Worm (Caenorhabditis elegans) whole organism, young adult: ENCODE results near the gene nspb-2.

Experiments
- B0035.1 ChIP-seq: sonication (generic microtip); optimal IDR thresholded peaks from 2 replicates; lab custom pipeline; 2016; ENCODE audit warnings: missing genetic modification characterization, mild to moderate bottlenecking, missing compliant biosample characterization, missing genotype, missing genetic modification reagents
- B0261.1 ChIP-seq: sonication (generic microtip); optimal IDR thresholded peaks from 2 replicates; lab custom pipeline; 2016; ENCODE audit warnings: mild to moderate bottlenecking, missing genetic modification characterization, moderate library complexity, missing compliant biosample characterization
- B0336.3 ChIP-seq: fragments of 200-800 bp; sonication (Bioruptor generic); IDR thresholded peaks from 2 replicates; pipeline ENCODE4 v1.3.6; 2022; ENCODE audit warnings: missing genetic modification characterization, missing compliant biosample characterization
- C06A6.2 ChIP-seq: fragments of 200-800 bp; sonication (Bioruptor generic); conservative IDR thresholded peaks from 2 replicates; pipeline ENCODE4 v1.3.6; 2022; ENCODE audit warnings: missing genetic modification characterization, missing compliant biosample characterization
- C17E4.6 ChIP-seq: fragments of 200-800 bp; sonication (Bioruptor generic); IDR thresholded peaks from 2 replicates; pipeline ENCODE4 v1.3.6; 2022; ENCODE audit warnings: missing genetic modification reagents, missing genetic modification characterization, missing compliant biosample characterization
- D2030.7 ChIP-seq: fragments of 200-800 bp; sonication (Bioruptor generic); IDR thresholded peaks from 2 replicates; pipeline ENCODE4 v1.3.6; 2022; ENCODE audit warnings: missing genetic modification reagents, missing genetic modification characterization, missing compliant biosample characterization
- F23B12.7 ChIP-seq: sonication (generic microtip); optimal IDR thresholded peaks from 2 replicates; lab custom pipeline; 2017; ENCODE audit warnings: missing genetic modification characterization, mild to moderate bottlenecking, missing compliant biosample characterization, antibody characterized with exemption, moderate library complexity; ENCODE audit not compliant: insufficient read depth
- F52B5.7 ChIP-seq: sonication (generic microtip); optimal IDR thresholded peaks from 2 replicates; lab custom pipeline; 2016; ENCODE audit warnings: mild to moderate bottlenecking, missing genetic modification characterization, missing compliant biosample characterization
- F55B11.4 ChIP-seq: sonication (generic microtip); optimal IDR thresholded peaks from 2 replicates; lab custom pipeline; 2016; ENCODE audit warnings: missing compliant biosample characterization, missing genetic modification characterization, borderline replicate concordance; ENCODE audit not compliant: insufficient read depth
- F57A8.1 ChIP-seq: fragments of 200-800 bp; sonication (Bioruptor generic); optimal IDR thresholded peaks from 2 replicates; lab custom pipeline; 2018; ENCODE audit warnings: mild to moderate bottlenecking, missing genetic modification characterization, moderate library complexity, missing compliant biosample characterization
- K12H6.12 ChIP-seq: fragments of 200-800 bp; sonication (Bioruptor generic); optimal IDR thresholded peaks from 2 replicates; lab custom pipeline; 2018; ENCODE audit warnings: mild to moderate bottlenecking, missing genetic modification characterization, missing compliant biosample characterization
- Y53F4B.3 ChIP-seq: fragments of 200-800 bp; sonication (Bioruptor generic); IDR thresholded peaks from 2 replicates; pipeline ENCODE4 v1.3.6; 2022; ENCODE audit warnings: missing genetic modification reagents, missing genetic modification characterization, missing compliant biosample characterization
- Y53G8AR.9 ChIP-seq: fragments of 200-800 bp; sonication (Bioruptor generic); conservative IDR thresholded peaks from 2 replicates; pipeline ENCODE4 v1.3.6; 2022; ENCODE audit warnings: missing genetic modification reagents, missing genetic modification characterization, missing compliant biosample characterization
- Y67H2A.10 ChIP-seq: fragments of 200-800 bp; sonication (Bioruptor generic); conservative IDR thresholded peaks from 2 replicates; pipeline ENCODE4 v1.3.6; 2022; ENCODE audit warnings: missing genetic modification reagents, missing genetic modification characterization, missing compliant biosample characterization
- Y95B8A.8 ChIP-seq: fragments of 200-800 bp; sonication (Bioruptor generic); IDR thresholded peaks from 2 replicates; pipeline ENCODE4 v1.3.6; 2022; ENCODE audit warnings: missing genetic modification reagents, missing genetic modification characterization, missing compliant biosample characterization
- aptf-2 ChIP-seq: fragments of 200-800 bp; sonication (Bioruptor generic); conservative IDR thresholded peaks from 2 replicates; pipeline ENCODE4 v1.3.6; 2022; ENCODE audit warnings: missing genetic modification reagents, missing genetic modification characterization, missing compliant biosample characterization
- atf-7 ChIP-seq: sonication (generic microtip); optimal IDR thresholded peaks from 2 replicates; lab custom pipeline; 2017; ENCODE audit warnings: mild to moderate bottlenecking, missing genetic modification characterization, missing compliant biosample characterization
- athp-1 ChIP-seq: sonication (generic microtip); optimal IDR thresholded peaks from 2 replicates; lab custom pipeline; 2017; ENCODE audit warnings: mild to moderate bottlenecking, missing genetic modification characterization, missing compliant biosample characterization
- attf-3 ChIP-seq: fragments of 200-800 bp; sonication (Bioruptor generic); conservative IDR thresholded peaks from 2 replicates; pipeline ENCODE4 v1.3.6; 2022; ENCODE audit warnings: missing genetic modification reagents, missing genetic modification characterization, missing compliant biosample characterization
- ceh-27 ChIP-seq: fragments of 200-800 bp; sonication (Bioruptor generic); optimal IDR thresholded peaks from 2 replicates; lab custom pipeline; 2018; ENCODE audit warnings: mild to moderate bottlenecking, missing genetic modification characterization, moderate library complexity, missing compliant biosample characterization
- ceh-79 ChIP-seq: sonication (generic microtip); optimal IDR thresholded peaks from 2 replicates; lab custom pipeline; 2017; ENCODE audit warnings: mild to moderate bottlenecking, missing genetic modification characterization, missing compliant biosample characterization
- dox-1 ChIP-seq: fragments of 200-800 bp; sonication (Bioruptor generic); IDR thresholded peaks from 2 replicates; pipeline ENCODE4 v1.3.6; 2022; ENCODE audit warnings: missing genetic modification reagents, missing genetic modification characterization, missing compliant biosample characterization
- dpff-1 ChIP-seq: sonication (generic microtip); optimal IDR thresholded peaks from 2 replicates; lab custom pipeline; 2017; ENCODE audit warnings: mild to moderate bottlenecking, missing genetic modification characterization, missing compliant biosample characterization
- egl-18 ChIP-seq: fragments of 200-800 bp; sonication (Bioruptor generic); IDR thresholded peaks from 2 replicates; pipeline ENCODE4 v1.3.6; 2022; ENCODE audit warnings: missing genetic modification reagents, missing genetic modification characterization, missing compliant biosample characterization
- egrh-3 ChIP-seq: fragments of 200-800 bp; sonication (Bioruptor generic); IDR thresholded peaks from 2 replicates; pipeline ENCODE4 v1.3.6; 2022; ENCODE audit warnings: missing genetic modification reagents, missing genetic modification characterization, missing compliant biosample characterization
- fkh-3 ChIP-seq: sonication (generic microtip); optimal IDR thresholded peaks from 2 replicates; lab custom pipeline; 2016; ENCODE audit warnings: mild to moderate bottlenecking, missing genetic modification characterization, missing compliant biosample characterization
- gei-17 ChIP-seq: fragments of 200-800 bp; sonication (Bioruptor generic); optimal IDR thresholded peaks from 2 replicates; lab custom pipeline; 2018; ENCODE audit warnings: mild to moderate bottlenecking, missing genetic modification characterization, missing compliant biosample characterization
- him-1 ChIP-seq: sonication (generic microtip); optimal IDR thresholded peaks from 2 replicates; lab custom pipeline; 2016; ENCODE audit warnings: missing genotype, missing genetic modification reagents, missing genetic modification characterization, missing compliant biosample characterization
- hmg-1.2 ChIP-seq: fragments of 200-800 bp; sonication (Bioruptor generic); IDR thresholded peaks from 2 replicates; pipeline ENCODE4 v1.3.6; 2022; ENCODE audit warnings: missing genetic modification reagents, missing genetic modification characterization, missing compliant biosample characterization
- hrde-1 ChIP-seq: sonication (generic microtip); optimal IDR thresholded peaks from 2 replicates; lab custom pipeline; 2016; ENCODE audit warnings: missing genetic modification characterization, mild to moderate bottlenecking, missing compliant biosample characterization, moderate library complexity, missing genotype, missing genetic modification reagents, borderline replicate concordance
- lin-26 ChIP-seq: fragments of 200-800 bp; sonication (Bioruptor generic); IDR thresholded peaks from 2 replicates; pipeline ENCODE4 v1.3.6; 2022; ENCODE audit warnings: missing genetic modification reagents, missing genetic modification characterization, missing compliant biosample characterization
- lin-54 ChIP-seq: fragments of 200-800 bp; sonication (Bioruptor generic); optimal IDR thresholded peaks from 2 replicates; lab custom pipeline; 2018; ENCODE audit warnings: mild to moderate bottlenecking, missing genetic modification characterization, missing compliant biosample characterization
- lsy-27 ChIP-seq: sonication (generic microtip); optimal IDR thresholded peaks from 2 replicates; lab custom pipeline; 2017; ENCODE audit warnings: missing genetic modification characterization, mild to moderate bottlenecking, missing compliant biosample characterization, antibody characterized with exemption, missing genotype, borderline replicate concordance; ENCODE audit not compliant: insufficient read depth
- madf-6 ChIP-seq: fragments of 200-800 bp; sonication (Bioruptor generic); IDR thresholded peaks from 2 replicates; pipeline ENCODE4 v1.3.6; 2022; ENCODE audit warnings: missing genetic modification reagents, missing genetic modification characterization, missing compliant biosample characterization
- nfya-2 ChIP-seq: fragments of 200-800 bp; sonication (Bioruptor generic); IDR thresholded peaks from 2 replicates; pipeline ENCODE4 v1.3.6; 2022; ENCODE audit warnings: missing genetic modification reagents, missing genetic modification characterization, missing compliant biosample characterization
- nhr-179 ChIP-seq: sonication (generic microtip); optimal IDR thresholded peaks from 2 replicates; lab custom pipeline; 2016; ENCODE audit warnings: mild to moderate bottlenecking, missing genetic modification characterization, missing compliant biosample characterization
- nhr-27 ChIP-seq: fragments of 200-800 bp; sonication (Bioruptor generic); optimal IDR thresholded peaks from 2 replicates; lab custom pipeline; 2018; ENCODE audit warnings: mild to moderate bottlenecking, missing genetic modification characterization, moderate library complexity, missing compliant biosample characterization
- nhr-80 ChIP-seq: sonication (generic microtip); optimal IDR thresholded peaks from 2 replicates; lab custom pipeline; 2016; ENCODE audit warnings: missing genetic modification characterization, missing compliant biosample characterization
- pha-4 ChIP-seq: fragments of 150-350 bp; sonication (generic microtip); optimal IDR thresholded peaks from 2 replicates; lab custom pipeline; 2014; ENCODE audit warnings: missing biosample characterization, missing genetic modification reagents, missing genetic modification characterization
- rpc-1 ChIP-seq, 2 experiments: fragments of 150-350 bp in 1 of 2; sonication (generic microtip) in 1 of 2; optimal IDR thresholded peaks; 2 replicates each; lab custom pipeline; 2014 to 2018; ENCODE audit warnings: missing biosample characterization in 1 of 2, missing genetic modification characterization in 1 of 2, missing genetic modification reagents in 1 of 2, missing genotype in 1 of 2
- snpc-1.3 ChIP-seq: sonication (generic microtip); optimal IDR thresholded peaks from 2 replicates; lab custom pipeline; 2017; ENCODE audit warnings: missing genetic modification characterization, mild to moderate bottlenecking, missing compliant biosample characterization, antibody characterized with exemption, moderate library complexity, missing genotype, missing genetic modification reagents; ENCODE audit not compliant: insufficient read depth
- snpc-3.4 ChIP-seq: sonication (generic microtip); optimal IDR thresholded peaks from 2 replicates; lab custom pipeline; 2017; ENCODE audit warnings: missing genetic modification characterization, mild to moderate bottlenecking, missing compliant biosample characterization, antibody characterized with exemption, moderate library complexity, missing genotype, missing genetic modification reagents
- snpc-4 ChIP-seq, 5 experiments: fragments of 150-350 bp in 1 of 5; sonication (generic microtip) in 4 of 5; optimal IDR thresholded peaks; 2 replicates each; lab custom pipeline; 2014 to 2018; ENCODE audit warnings: missing genetic modification characterization in 5 of 5, missing biosample characterization in 3 of 5, antibody characterized with exemption in 2 of 5, mild to moderate bottlenecking in 2 of 5, missing compliant biosample characterization in 2 of 5, missing genotype in 2 of 5, moderate library complexity in 2 of 5, missing genetic modification reagents in 1 of 5
- tbx-9 ChIP-seq: sonication (generic microtip); optimal IDR thresholded peaks from 2 replicates; lab custom pipeline; 2016; ENCODE audit warnings: borderline replicate concordance, missing genetic modification characterization, inconsistent platforms, missing compliant biosample characterization
- tlf-1 ChIP-seq: fragments of 200-800 bp; sonication (Bioruptor generic); optimal IDR thresholded peaks from 2 replicates; lab custom pipeline; 2018; ENCODE audit warnings: mild to moderate bottlenecking, missing genetic modification characterization, missing compliant biosample characterization
- ztf-6 ChIP-seq: fragments of 200-800 bp; sonication (Bioruptor generic); IDR thresholded peaks from 2 replicates; pipeline ENCODE4 v1.3.6; 2022; ENCODE audit warnings: missing genetic modification reagents, missing genetic modification characterization, missing compliant biosample characterization

The nspb-2 gene

ce11 chrIV:6585397-6585921 is 6.0 kb upstream of the nspb-2 start, which contains the start of the genes F38A5.2 and dnj-11 (continued):
- TF ChIP-seq him-1 (tag; lab: Kevin White, UChicago) = no peak
- TF ChIP-seq snpc-3.4 (tag; lab: Kevin White, UChicago) = no peak
- peak; percentile 76; the same call in 1 of the 2 replicates for TF ChIP-seq dox-1 (GFP tag; lab: Robert Waterston, UW)
- TF ChIP-seq athp-1 (tag; lab: Kevin White, UChicago) = no peak
- TF ChIP-seq B0035.1 (tag; lab: Kevin White, UChicago) = no peak
- peak; percentile 47 for TF ChIP-seq lin-54
- peak; percentile 66 for TF ChIP-seq pha-4
- TF ChIP-seq nhr-80 (tag; lab: Kevin White, UChicago) = peak; percentile 40
- 0 out of 2 replicates have a peak, but pooled peaks have one; percentile 23 for TF ChIP-seq Y95B8A.8 (GFP tag; lab: Robert Waterston, UW)
- TF ChIP-seq egrh-3 = 0 out of 2 replicates have a peak, but pooled peaks have one; percentile 24
- no peak for TF ChIP-seq C17E4.6 (GFP tag; lab: Robert Waterston, UW)
- peak; percentile 3 for TF ChIP-seq rpc-1 (optimal IDR thresholded peaks at IDR 0.05; lab: Kevin White, UChicago)
- TF ChIP-seq rpc-1 (tag; optimal IDR thresholded peaks at IDR 0.05; lab: Kevin White, UChicago) = no peak
- TF ChIP-seq C06A6.2 (GFP tag; lab: Robert Waterston, UW) = no peak
- peak; percentile 90 for TF ChIP-seq F23B12.7 (tag; lab: Kevin White, UChicago)
- TF ChIP-seq D2030.7 (GFP tag; lab: Robert Waterston, UW) = peak; percentile 69
- TF ChIP-seq Y53F4B.3 (GFP tag; lab: Robert Waterston, UW) = no peak
- TF ChIP-seq ceh-27 (GFP tag; lab: Kevin White, UChicago) = peak; percentile 73
- TF ChIP-seq snpc-1.3 (tag; lab: Kevin White, UChicago) = peak; percentile 42
- TF ChIP-seq Y53G8AR.9 (GFP tag; lab: Robert Waterston, UW) = no peak
- no peak for TF ChIP-seq attf-3 (GFP tag; lab: Robert Waterston, UW)
- no peak for TF ChIP-seq nfya-2 (GFP tag; lab: Robert Waterston, UW)
- peak; percentile 48 for TF ChIP-seq K12H6.12 (tag; lab: Kevin White, UChicago)
- TF ChIP-seq B0336.3 (GFP tag; lab: Robert Waterston, UW) = no peak
- no peak for TF ChIP-seq lsy-27 (tag; lab: Kevin White, UChicago)
- no peak for TF ChIP-seq nhr-27
- no peak for TF ChIP-seq F55B11.4
- TF ChIP-seq F52B5.7 (tag; lab: Kevin White, UChicago) = no peak
- TF ChIP-seq snpc-4 (GFP tag; optimal IDR thresholded peaks at IDR 0.05; lab: Kevin White, UChicago) = peak; percentile 45
- peak in 3 of 4 experiments; percentile 77 to 87 (median 80) for TF ChIP-seq snpc-4 (tag; optimal IDR thresholded peaks at IDR 0.05; lab: Kevin White, UChicago)
- TF ChIP-seq nhr-179 = no peak
- TF ChIP-seq, all 124 proteins: peak for 31

DNA sequence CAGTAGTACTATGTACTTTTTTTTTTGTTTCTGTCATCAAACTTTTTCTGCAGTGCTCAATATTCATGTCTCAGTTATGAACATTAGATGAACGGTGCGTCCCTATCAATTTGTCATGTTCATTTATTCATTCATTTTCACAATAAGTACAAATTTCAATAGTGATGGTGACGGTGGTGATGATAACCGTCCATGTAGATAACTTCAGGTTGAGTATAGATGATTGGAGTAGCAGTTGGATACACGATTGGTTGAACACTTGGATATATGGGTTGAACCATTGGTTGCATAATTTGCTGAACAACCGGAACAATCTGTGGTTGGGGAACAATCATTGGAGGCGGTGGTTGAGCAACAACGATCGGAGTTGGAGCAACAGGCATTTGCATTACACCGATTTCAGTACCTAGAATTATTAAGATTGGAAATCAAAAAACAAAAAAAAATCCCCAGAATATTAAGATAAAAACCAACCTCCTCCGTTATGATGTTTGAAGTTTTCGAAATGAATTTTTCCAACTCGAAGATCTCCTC is 3.3 kb upstream of the nspb-2 start:
- TF ChIP-seq tbx-9 (tag; lab: Kevin White, UChicago) (no peak), madf-6 (0 out of 2 replicates have a peak, but pooled peaks have one; percentile 32), ztf-6 (GFP tag; lab: Robert Waterston, UW) (no peak), hrde-1 (tag; lab: Kevin White, UChicago) (peak; percentile 65), Y67H2A.10 (GFP tag; lab: Robert Waterston, UW) (no peak), B0261.1 (tag; lab: Kevin White, UChicago) (no peak), egl-18 (GFP tag; lab: Robert Waterston, UW) (no peak), ceh-79 (tag; lab: Kevin White, UChicago) (no peak), aptf-2 (GFP tag; lab: Robert Waterston, UW) (no peak), lin-26 (GFP tag; lab: Robert Waterston, UW) (0 out of 2 replicates have a peak, but pooled peaks have one; percentile 51), F57A8.1 (no peak), tlf-1 (no peak), hmg-1.2 (GFP tag; lab: Robert Waterston, UW) (0 out of 2 replicates have a peak, but pooled peaks have one; percentile 7), fkh-3 (tag; lab: Kevin White, UChicago) (no peak), dpff-1 (peak; percentile 14), atf-7 (no peak), gei-17 (no peak)
